Worm (Caenorhabditis elegans): ENCODE measurements around the gene B0334.4.

B0334.4 gene

DNA sequence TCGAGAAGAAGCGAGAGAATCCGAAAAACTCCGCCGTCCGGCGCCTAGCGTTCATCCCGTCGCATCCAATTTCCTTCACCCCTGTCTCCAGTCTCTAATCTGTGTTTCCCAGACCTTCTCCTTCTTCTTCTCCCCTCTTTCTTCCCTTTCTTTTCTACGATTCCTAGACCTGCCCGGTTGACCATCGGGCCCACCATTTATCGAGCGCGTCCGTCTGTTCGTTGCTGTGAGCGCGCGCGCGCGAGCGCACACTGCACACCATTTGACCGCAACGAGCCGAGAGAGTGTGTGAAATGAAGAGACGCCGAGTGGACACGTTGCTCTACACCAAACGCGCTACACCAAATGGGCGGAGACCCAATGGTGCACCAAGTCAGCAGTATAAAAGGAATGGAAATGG is 41.6 kb downstream of the B0334.4 start (continued):
- TF ChIP-seq B0336.3 (GFP tag; IDR thresholded peaks at IDR 0.05) (peak; percentile 71), Y56A3A.18 (GFP tag; IDR thresholded peaks at IDR 0.05) (no peak), tbx-9 (tag; optimal IDR thresholded peaks at IDR 0.05; ENCODE audit: borderline replicate concordance) (no peak), tbp1 (GFP tag; optimal IDR thresholded peaks at IDR 0.05) (peak; percentile 59), nhr-120 (GFP tag; IDR thresholded peaks at IDR 0.05) (no peak), ztf-6 (GFP tag; IDR thresholded peaks at IDR 0.05) (no peak)

DNA sequence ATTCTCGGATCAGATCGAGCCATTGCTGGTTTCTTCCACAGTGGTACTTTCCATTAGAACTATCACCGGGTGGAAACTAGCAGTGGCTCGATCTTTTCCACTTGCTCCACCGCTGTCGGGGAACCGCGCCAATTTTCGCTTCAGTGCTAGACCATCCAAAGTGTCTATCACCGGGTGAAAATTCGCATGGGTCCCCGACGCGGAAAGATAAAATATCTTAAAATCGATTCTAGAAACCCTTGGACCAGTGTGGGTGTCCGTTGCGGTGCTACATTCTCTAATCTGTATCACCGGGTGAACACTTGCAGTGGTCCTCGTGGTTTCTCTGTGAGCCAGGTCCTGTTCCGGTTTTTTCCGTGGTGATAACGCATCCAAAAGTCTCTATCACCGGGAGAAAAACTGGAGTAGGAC is 42.1 kb downstream of the B0334.4 start:
- TF ChIP-seq unc-130 (GFP tag; optimal IDR thresholded peaks at IDR 0.05) (no peak), B0336.3 (GFP tag; IDR thresholded peaks at IDR 0.05) (0 out of 2 replicates have a peak, but pooled peaks have one; percentile 24), mel-28 (tag; optimal IDR thresholded peaks at IDR 0.05; ENCODE audit: borderline replicate concordance) (no peak), F57C9.4 (tag; optimal IDR thresholded peaks at IDR 0.05) (no peak), Y95B8A.8 (GFP tag; IDR thresholded peaks at IDR 0.05) (no peak), ztf-25 (GFP tag; IDR thresholded peaks at IDR 0.05) (0 out of 2 replicates have a peak, but pooled peaks have one; percentile 43), nfyb-1 (GFP tag; IDR thresholded peaks at IDR 0.05) (0 out of 2 replicates have a peak, but pooled peaks have one; percentile 12), lir-1 (GFP tag; conservative IDR thresholded peaks at IDR 0.05) (0 out of 2 replicates have a peak, but pooled peaks have one; percentile 10), zfh-2 (GFP tag; conservative IDR thresholded peaks at IDR 0.05) (0 out of 2 replicates have a peak, but pooled peaks have one; percentile 3)

DNA sequence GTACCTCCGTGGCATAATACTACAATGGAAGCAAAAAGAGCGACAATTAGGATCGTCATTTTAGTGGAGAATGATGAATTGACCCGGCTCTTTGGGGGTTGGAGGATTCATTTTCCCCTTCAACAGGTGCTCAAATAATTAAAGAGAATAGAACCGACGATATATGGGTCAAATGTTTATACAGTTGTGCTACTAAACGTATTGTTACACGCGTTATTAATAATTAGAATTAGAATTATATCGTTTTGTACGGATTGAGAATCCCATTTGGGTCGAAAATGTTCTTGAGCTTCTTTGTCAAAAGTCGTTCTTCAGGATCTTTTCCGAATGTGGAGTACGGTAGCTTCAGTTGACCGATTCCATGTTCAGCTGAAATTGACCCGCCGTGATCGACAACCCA is 43.2 kb downstream of the B0334.4 start, which contains the start of gene Y62F5A.9:
TSS of gene Y62F5A.9 (minus strand) at position 101 of the 400 bp plus-strand sequence.
- no peak for TF ChIP-seq gei-17 (GFP tag; optimal IDR thresholded peaks at IDR 0.05)
- TF ChIP-seq cebp-1 (GFP tag; IDR thresholded peaks at IDR 0.05), result no peak
- TF ChIP-seq cebp-1 (tag; optimal IDR thresholded peaks at IDR 0.05), result peak; percentile 6
- peak; percentile 32 for TF ChIP-seq snpc-3.4 (tag; optimal IDR thresholded peaks at IDR 0.05)

DNA sequence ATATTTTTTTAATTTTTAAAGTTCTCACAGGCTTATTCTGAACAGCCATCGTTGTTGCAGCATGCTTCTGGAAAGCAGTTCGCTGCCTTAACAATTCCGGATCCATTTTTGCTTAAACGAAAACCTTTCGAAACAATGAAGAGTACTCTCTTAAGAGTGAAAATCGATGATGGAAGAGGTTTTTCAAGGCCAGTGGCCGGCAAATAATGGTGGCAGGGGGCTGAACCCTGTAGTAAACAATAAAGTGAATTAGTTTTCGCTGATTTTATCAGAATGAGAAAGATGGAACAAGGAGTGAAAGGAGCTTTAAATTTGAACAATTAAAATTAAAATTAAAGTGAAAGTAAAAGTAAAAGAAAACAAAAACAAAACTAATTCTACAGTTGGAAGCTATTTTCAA is 46.9 kb downstream of the B0334.4 start, which contains the start of gene gtf-2E2:
TSS of gene gtf-2E2 (minus strand) at position 111 of the 400 bp plus-strand sequence.
- peak; percentile 14 for TF ChIP-seq snpc-3.4 (tag; optimal IDR thresholded peaks at IDR 0.05)
- TF ChIP-seq Y53G8AR.9 (GFP tag; conservative IDR thresholded peaks at IDR 0.05), result 0 out of 2 replicates have a peak, but pooled peaks have one; percentile 43
- no peak for TF ChIP-seq cebp-1 (GFP tag; IDR thresholded peaks at IDR 0.05)
- peak; percentile 18 for TF ChIP-seq cebp-1 (tag; optimal IDR thresholded peaks at IDR 0.05)
- TF ChIP-seq tbp1 (GFP tag; optimal IDR thresholded peaks at IDR 0.05), result peak; percentile 5
- TF ChIP-seq snpc-1.1 (tag; optimal IDR thresholded peaks at IDR 0.05; ENCODE audit: insufficient read depth), result no peak
- TF ChIP-seq ceh-79 (tag; optimal IDR thresholded peaks at IDR 0.05), result no peak
- TF ChIP-seq hsf-1 (GFP tag; IDR thresholded peaks at IDR 0.05), result 0 out of 2 replicates have a peak, but pooled peaks have one; percentile 5

DNA sequence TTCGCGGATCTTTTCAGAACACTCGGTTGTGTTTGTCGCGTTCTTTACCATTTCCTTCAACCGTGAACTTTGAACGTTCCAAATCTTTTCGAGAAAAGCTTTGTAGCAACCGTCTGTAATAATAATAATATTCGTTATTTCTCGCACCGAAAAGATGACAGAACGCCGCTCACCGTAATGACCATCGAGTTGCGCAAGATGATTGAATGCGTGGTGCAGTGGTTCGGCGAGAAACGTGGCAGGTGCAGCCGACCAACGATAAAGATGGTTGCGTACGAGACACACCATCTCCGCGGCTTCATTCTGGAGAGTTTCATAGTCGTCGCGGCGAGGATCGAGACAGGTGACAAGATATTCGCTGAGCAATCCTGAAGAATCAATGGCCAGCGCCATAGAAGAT is 47.5 kb downstream of the B0334.4 start:
- TF ChIP-seq ztf-6 (GFP tag; IDR thresholded peaks at IDR 0.05), result no peak
- TF ChIP-seq zfh-2 (GFP tag; conservative IDR thresholded peaks at IDR 0.05), result peak; percentile 30; the same call in 1 of the 2 replicates
- no peak for TF ChIP-seq C06A6.2 (GFP tag; conservative IDR thresholded peaks at IDR 0.05)
- TF ChIP-seq nhr-27 (tag; optimal IDR thresholded peaks at IDR 0.05), result no peak
- no peak for TF ChIP-seq nfya-2 (GFP tag; IDR thresholded peaks at IDR 0.05)

DNA sequence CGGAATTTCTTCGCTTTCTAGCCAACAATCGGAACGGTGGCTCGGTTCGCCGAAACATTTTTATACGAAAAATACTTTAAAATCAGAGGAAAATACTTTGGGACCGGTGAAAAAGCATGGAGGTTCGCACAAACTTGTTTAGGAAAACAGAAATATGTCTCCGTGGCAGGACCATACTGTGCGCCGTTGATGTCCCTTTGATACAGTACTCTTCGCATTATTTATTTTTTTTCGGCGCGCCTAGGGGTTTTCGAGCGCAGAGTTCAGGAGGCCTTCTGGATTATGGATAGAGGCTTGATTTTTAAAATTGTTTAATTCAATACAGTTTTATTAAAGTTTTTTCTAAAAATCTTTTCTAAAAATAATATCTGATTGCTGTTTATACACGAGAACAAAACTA is 49.2 kb downstream of the B0334.4 start, which contains the start of gene F54D5.9:
TSS of gene F54D5.9 (minus strand) at position 115 of the 400 bp plus-strand sequence.
- TF ChIP-seq unc-130 (GFP tag; optimal IDR thresholded peaks at IDR 0.05) (no peak), F33H1.4 (GFP tag; IDR thresholded peaks at IDR 0.05) (peak; percentile 83), dpl-1 (GFP tag; optimal IDR thresholded peaks at IDR 0.05) (peak; percentile 36), ceh-40 (GFP tag; IDR thresholded peaks at IDR 0.05) (no peak), zfh-2 (GFP tag; conservative IDR thresholded peaks at IDR 0.05) (no peak), hmg-1.2 (GFP tag; IDR thresholded peaks at IDR 0.05) (peak; percentile 16; the same call in 1 of the 2 replicates), madf-8 (GFP tag; conservative IDR thresholded peaks at IDR 0.05) (peak; percentile 80), snpc-4 (GFP tag; optimal IDR thresholded peaks at IDR 0.05) (no peak), snpc-4 (tag; optimal IDR thresholded peaks at IDR 0.05) (no peak), snpc-3.4 (tag; optimal IDR thresholded peaks at IDR 0.05) (peak; percentile 36), pha-4 (tag; optimal IDR thresholded peaks at IDR 0.05) (no peak), ceh-91 (GFP tag; IDR thresholded peaks at IDR 0.05) (peak; percentile 61; the same call in 1 of the 2 replicates), aptf-3 (GFP tag; IDR thresholded peaks at IDR 0.05) (no peak), F22D6.2 (tag; optimal IDR thresholded peaks at IDR 0.05) (no peak), somi-1 (GFP tag; optimal IDR thresholded peaks at IDR 0.05) (no peak), mcd-1 (GFP tag; IDR thresholded peaks at IDR 0.05) (0 out of 2 replicates have a peak, but pooled peaks have one; percentile 6), hsf-1 (GFP tag; IDR thresholded peaks at IDR 0.05) (peak; percentile 72), efl-1 (GFP tag; optimal IDR thresholded peaks at IDR 0.05) (peak; percentile 71)
